Worm (Caenorhabditis elegans): ENCODE results near the gene pxl-1.

pxl-1 gene

DNA sequence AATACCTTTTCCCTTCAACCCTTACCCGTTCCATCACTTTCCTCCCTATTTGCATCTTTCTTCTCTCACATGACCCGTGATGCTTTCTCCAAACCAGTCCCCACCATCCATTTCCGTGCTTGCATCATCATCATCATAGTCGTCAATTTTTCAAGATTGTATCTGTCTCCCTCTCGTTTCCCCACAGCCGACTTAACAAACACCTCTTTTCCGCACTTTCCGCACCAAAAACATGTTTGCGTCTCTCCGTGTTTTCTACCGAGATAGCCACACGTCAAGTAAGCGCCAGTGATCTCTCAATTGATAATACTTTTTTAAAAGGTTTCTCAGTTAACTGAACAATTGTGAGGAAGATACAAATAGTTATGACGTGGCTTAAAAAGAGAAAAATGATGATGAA is 42.2 kb upstream of the pxl-1 start (continued):
- TF ChIP-seq mdl-1 (tag; optimal IDR thresholded peaks at IDR 0.05) = peak in 1 of 2 experiments; percentile 50
- TF ChIP-seq peb-1 (tag; optimal IDR thresholded peaks at IDR 0.05) = no peak
- TF ChIP-seq blmp-1 (tag; optimal IDR thresholded peaks at IDR 0.05; ENCODE audit: insufficient read depth) = peak; percentile 82
- no peak for TF ChIP-seq skn-1 (tag; optimal IDR thresholded peaks at IDR 0.05)
- no peak for TF ChIP-seq snpc-4 (tag; optimal IDR thresholded peaks at IDR 0.05)
- peak; percentile 65 for TF ChIP-seq nhr-6 (tag; optimal IDR thresholded peaks at IDR 0.05)
- TF ChIP-seq nhr-21 (tag; optimal IDR thresholded peaks at IDR 0.05) = peak; percentile 95

DNA sequence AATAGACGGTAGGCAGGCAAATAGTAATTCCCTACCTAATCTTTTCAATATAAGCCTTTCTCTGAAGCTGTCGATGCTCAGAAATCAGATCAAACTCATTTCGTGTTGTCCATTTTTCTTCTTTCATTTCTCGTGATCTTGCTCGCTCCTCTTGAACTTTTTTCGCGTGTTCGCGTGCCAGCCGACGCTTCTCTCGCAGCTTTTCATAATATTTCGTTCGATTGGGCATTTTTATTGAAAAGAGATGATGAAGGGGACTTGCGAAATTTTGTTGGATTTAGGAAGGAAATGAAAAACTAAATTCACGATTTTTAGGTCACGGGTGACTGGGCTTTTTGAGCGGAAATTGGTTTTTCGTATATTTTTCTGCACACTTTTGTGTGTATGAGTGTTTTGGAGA is 41.2 kb upstream of the pxl-1 start, which contains the start of gene EGAP1.1:
TSS of gene EGAP1.1 (minus strand) at position 229 of the 400 bp plus-strand sequence.
- TF ChIP-seq C34F6.9 (tag; optimal IDR thresholded peaks at IDR 0.05) (peak; percentile 2), gmeb-1 (tag; optimal IDR thresholded peaks at IDR 0.05) (no peak)

ce11 chrIII:5934138-5934658 is 38.4 kb upstream of the pxl-1 start:
- no peak for TF ChIP-seq lin-39 (tag; optimal IDR thresholded peaks at IDR 0.05)
- no peak for TF ChIP-seq ceh-82 (tag; optimal IDR thresholded peaks at IDR 0.05)
- no peak for TF ChIP-seq nhr-129 (tag; optimal IDR thresholded peaks at IDR 0.05)
- TF ChIP-seq F13H6.1 (tag; optimal IDR thresholded peaks at IDR 0.05) = peak; percentile 24
- peak in 1 of 2 experiments; percentile 9 for TF ChIP-seq lsy-2 (tag; optimal IDR thresholded peaks at IDR 0.05)
- TF ChIP-seq C34F6.9 (tag; optimal IDR thresholded peaks at IDR 0.05) = peak; percentile 40
- TF ChIP-seq skn-1 (tag; optimal IDR thresholded peaks at IDR 0.05) = no peak
- TF ChIP-seq sma-9 (GFP tag; optimal IDR thresholded peaks at IDR 0.05) = no peak
- TF ChIP-seq sma-9 (tag; optimal IDR thresholded peaks at IDR 0.05) = no peak
- TF ChIP-seq mab-5 (tag; optimal IDR thresholded peaks at IDR 0.05) = no peak

DNA sequence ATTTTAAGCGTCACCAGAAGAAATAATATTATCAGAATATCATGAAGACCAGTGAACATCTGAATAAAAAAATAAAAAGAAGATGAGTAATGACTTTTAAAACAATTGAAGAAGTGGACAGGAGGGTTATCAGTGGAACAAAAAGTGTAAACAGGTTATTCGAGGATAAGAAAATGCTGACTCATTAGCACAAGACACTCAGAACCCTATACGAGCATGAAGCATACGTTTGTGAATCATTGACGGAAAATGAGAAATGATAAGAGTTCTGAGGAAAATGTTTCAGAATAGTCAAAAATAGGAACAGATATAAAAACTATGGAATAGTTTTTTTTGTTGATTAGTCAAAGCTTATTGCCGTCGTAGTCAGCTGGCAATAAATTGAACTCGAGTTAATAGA is 37.0 kb upstream of the pxl-1 start, which contains the start of gene zmp-1:
TSS of gene zmp-1 (minus strand) at position 101 of the 400 bp plus-strand sequence.
- TF ChIP-seq aly-2 (tag; optimal IDR thresholded peaks at IDR 0.05) = no peak

ce11 chrIII:5931433-5931994 is 35.7 kb upstream of the pxl-1 start, which contains the start of gene EGAP1.5:
TSS of gene EGAP1.5 (plus strand) at chrIII:5931721.
- TF ChIP-seq nhr-129 (tag; optimal IDR thresholded peaks at IDR 0.05) = peak; percentile 31
- TF ChIP-seq F13H6.1 (tag; optimal IDR thresholded peaks at IDR 0.05) = peak; percentile 32
- TF ChIP-seq mab-5 (tag; optimal IDR thresholded peaks at IDR 0.05) = no peak
- no peak for TF ChIP-seq lin-13 (GFP tag; optimal IDR thresholded peaks at IDR 0.05)
- no peak for TF ChIP-seq nhr-23 (tag; optimal IDR thresholded peaks at IDR 0.05)
- TF ChIP-seq nhr-237 (tag; optimal IDR thresholded peaks at IDR 0.05) = no peak
- no peak for TF ChIP-seq egl-27 (tag; optimal IDR thresholded peaks at IDR 0.05)
- no peak for TF ChIP-seq sem-4 (tag; optimal IDR thresholded peaks at IDR 0.05)
- TF ChIP-seq nhr-25 (tag; optimal IDR thresholded peaks at IDR 0.05) = no peak

DNA sequence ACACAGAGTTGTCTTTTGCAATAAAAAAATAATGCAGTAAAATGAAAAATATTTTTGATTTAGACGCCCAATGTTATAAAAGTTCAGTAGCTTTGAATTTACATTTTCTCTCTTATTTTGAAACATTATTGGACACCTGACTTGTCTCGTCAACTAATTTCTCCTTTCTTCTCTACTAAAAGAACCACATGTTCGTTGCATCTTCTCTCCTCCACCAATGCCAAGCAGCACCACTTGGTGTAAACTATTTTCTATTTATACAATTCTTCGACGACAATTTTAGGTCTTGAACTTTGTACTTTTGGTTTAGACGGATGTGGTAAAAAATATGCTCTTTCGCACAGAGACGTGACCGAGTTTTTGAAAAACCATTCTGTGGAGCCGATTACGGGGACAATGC is 34.8 kb upstream of the pxl-1 start:
- TF ChIP-seq ZK546.5 (tag; optimal IDR thresholded peaks at IDR 0.05) (no peak), ztf-11 (tag; optimal IDR thresholded peaks at IDR 0.05) (no peak), alr-1 (tag; optimal IDR thresholded peaks at IDR 0.05) (no peak), unc-39 (tag; optimal IDR thresholded peaks at IDR 0.05) (no peak), lsy-2 (tag; optimal IDR thresholded peaks at IDR 0.05) (peak in 1 of 2 experiments; percentile 40), gmeb-1 (tag; optimal IDR thresholded peaks at IDR 0.05) (no peak), sma-3 (GFP tag; optimal IDR thresholded peaks at IDR 0.05) (no peak), nhr-23 (tag; optimal IDR thresholded peaks at IDR 0.05) (no peak), nhr-77 (tag; optimal IDR thresholded peaks at IDR 0.05) (no peak), nhr-237 (tag; optimal IDR thresholded peaks at IDR 0.05) (no peak), egl-27 (tag; optimal IDR thresholded peaks at IDR 0.05) (no peak), F13H6.1 (tag; optimal IDR thresholded peaks at IDR 0.05) (peak; percentile 24), sma-9 (GFP tag; optimal IDR thresholded peaks at IDR 0.05) (peak; percentile 33), sma-9 (tag; optimal IDR thresholded peaks at IDR 0.05) (no peak), mab-5 (tag; optimal IDR thresholded peaks at IDR 0.05) (no peak), nhr-129 (tag; optimal IDR thresholded peaks at IDR 0.05) (peak; percentile 17), elt-1 (tag; optimal IDR thresholded peaks at IDR 0.05) (no peak), peb-1 (tag; optimal IDR thresholded peaks at IDR 0.05) (no peak), aly-2 (tag; optimal IDR thresholded peaks at IDR 0.05) (no peak), elt-3 (tag; optimal IDR thresholded peaks at IDR 0.05) (no peak)
